Fruit fly (Drosophila melanogaster) whole organism, embryonic: Measurements from ENCODE around the gene CG14096.

Source experiments
- Asciz ChIP-seq: fragments of 200-800 bp; sonication (Bioruptor generic); optimal IDR thresholded peaks from 2 replicates; lab custom pipeline; 2017; ENCODE audit warnings: missing biosample characterization, mild to moderate bottlenecking, missing genetic modification characterization, missing genetic modification reagents
- Bgb ChIP-seq: fragments of 200-800 bp; sonication (Bioruptor generic); IDR thresholded peaks from 2 replicates; pipeline ENCODE4 v1.3.6; 2022; ENCODE audit warnings: missing biosample characterization, missing genetic modification characterization; ENCODE audit not compliant: partially characterized antibody
- CG18764 ChIP-seq: fragments of 200-800 bp; sonication (Bioruptor generic); optimal IDR thresholded peaks from 3 replicates; lab custom pipeline; 2016; ENCODE audit warnings: missing biosample characterization, missing genetic modification characterization
- CkIIα-i1 ChIP-seq: fragments of 200-800 bp; sonication (Bioruptor generic); IDR thresholded peaks from 2 replicates; pipeline ENCODE4 v1.3.6; 2022; ENCODE audit warnings: missing biosample characterization, missing genetic modification characterization
- Fer1 ChIP-seq: fragments of 200-800 bp; sonication (Bioruptor generic); optimal IDR thresholded peaks from 2 replicates; lab custom pipeline; 2017; ENCODE audit warnings: missing biosample characterization, mild to moderate bottlenecking, missing genetic modification characterization
- Gsc ChIP-seq: fragments of 200-800 bp; sonication (Bioruptor generic); IDR thresholded peaks from 2 replicates; pipeline ENCODE4 v1.3.6; 2022; ENCODE audit warnings: missing biosample characterization, missing genetic modification characterization
- Hey ChIP-seq: fragments of 200-800 bp; sonication (Bioruptor generic); optimal IDR thresholded peaks from 3 replicates; lab custom pipeline; 2018; ENCODE audit warnings: missing biosample characterization, mild to moderate bottlenecking, missing genetic modification characterization
- Mrtf ChIP-seq: fragments of 200-800 bp; sonication (Bioruptor generic); IDR thresholded peaks from 3 replicates; pipeline ENCODE4 v1.3.6; 2022; ENCODE audit warnings: missing biosample characterization, missing genetic modification characterization
- Nf-YB ChIP-seq: fragments of 200-800 bp; sonication (Bioruptor generic); optimal IDR thresholded peaks from 3 replicates; lab custom pipeline; 2019; ENCODE audit warnings: missing biosample characterization, mild to moderate bottlenecking, missing genetic modification characterization, moderate library complexity
- cato ChIP-seq: fragments of 200-800 bp; sonication (Bioruptor generic); optimal IDR thresholded peaks from 2 replicates; lab custom pipeline; 2016; ENCODE audit warnings: missing biosample characterization, missing genetic modification characterization, borderline replicate concordance
- grn ChIP-seq: fragments of 200-800 bp; sonication (Bioruptor generic); optimal IDR thresholded peaks from 3 replicates; lab custom pipeline; 2017; ENCODE audit warnings: missing biosample characterization, missing genetic modification characterization
- lmd ChIP-seq: fragments of 200-800 bp; sonication (Bioruptor generic); IDR thresholded peaks from 2 replicates; pipeline ENCODE4 v1.3.6; 2022; ENCODE audit warnings: missing biosample characterization, missing genetic modification characterization
- sna ChIP-seq: fragments of 200-800 bp; sonication (Bioruptor generic); IDR thresholded peaks from 2 replicates; pipeline ENCODE4 v1.3.6; 2022; ENCODE audit warnings: missing biosample characterization, missing genetic modification characterization; ENCODE audit not compliant: partially characterized antibody

DNA sequence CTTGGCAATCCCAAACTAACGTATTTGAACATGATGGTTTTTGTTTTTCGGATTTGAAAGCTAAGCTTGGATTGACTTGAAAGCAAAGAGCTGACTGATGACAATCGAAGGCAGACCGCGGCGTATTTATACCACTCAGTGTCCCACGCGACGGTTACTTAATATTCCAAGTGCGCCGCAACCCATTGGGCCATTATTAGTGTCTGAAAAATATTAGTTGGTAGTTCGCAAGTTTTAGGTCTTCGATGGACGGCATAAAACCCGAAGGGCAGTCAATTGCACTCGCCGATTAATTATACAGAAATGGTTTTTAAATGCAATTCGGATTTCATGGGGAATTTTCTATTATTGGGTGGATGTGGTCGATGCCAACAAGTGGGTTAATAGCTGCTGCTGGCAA lies 2.2 kb downstream of the CG14096 start, which contains the start of gene CG14095:
- TF ChIP-seq Mrtf (GFP tag; lab: Robert Waterston, UW) = no peak
- no peak for TF ChIP-seq cato (GFP tag; lab: Kevin White, UChicago)
- no peak for TF ChIP-seq sna (GFP tag; lab: Robert Waterston, UW)
- no peak for TF ChIP-seq grn (GFP tag; lab: Kevin White, UChicago)
- TF ChIP-seq Bgb = no peak
- no peak for TF ChIP-seq Asciz (GFP tag; lab: Kevin White, UChicago)
- TF ChIP-seq Hey (tag; lab: Kevin White, UChicago) = no peak
- no peak for TF ChIP-seq lmd (GFP tag; lab: Robert Waterston, UW)
- TF ChIP-seq Nf-YB (GFP tag; lab: Kevin White, UChicago) = no peak
- TF ChIP-seq Gsc (GFP tag; lab: Robert Waterston, UW) = no peak
- no peak for TF ChIP-seq CkIIα-i1 (GFP tag; lab: Robert Waterston, UW)
- TF ChIP-seq CG18764 (GFP tag; lab: Kevin White, UChicago) = no peak
- no peak for TF ChIP-seq Fer1 (GFP tag; lab: Kevin White, UChicago)
